Fruit fly (Drosophila melanogaster) whole organism, pupa: ENCODE measurements around the gene CG5934.

Experiments used
- CG12605 ChIP-seq: fragments of 200-800 bp; sonication (Bioruptor generic); IDR thresholded peaks from 2 replicates; pipeline ENCODE4 v1.3.6; 2022; ENCODE audit warnings: missing biosample characterization, missing genetic modification characterization
- CG14655 ChIP-seq: fragments of 200-800 bp; sonication (Bioruptor generic); optimal IDR thresholded peaks from 3 replicates; lab custom pipeline; 2017; ENCODE audit warnings: mild to moderate bottlenecking, missing biosample characterization, missing genetic modification reagents, missing genetic modification characterization
- CG15710 ChIP-seq: fragments of 200-800 bp; sonication (Bioruptor generic); optimal IDR thresholded peaks from 2 replicates; lab custom pipeline; 2018; ENCODE audit warnings: missing biosample characterization, mild to moderate bottlenecking, missing genetic modification characterization, moderate library complexity
- CG17806 ChIP-seq: fragments of 200-800 bp; sonication (Bioruptor generic); optimal IDR thresholded peaks from 2 replicates; lab custom pipeline; 2018; ENCODE audit warnings: missing biosample characterization, mild to moderate bottlenecking, missing genetic modification characterization, moderate library complexity
- CG34367 ChIP-seq: fragments of 200-800 bp; sonication (Bioruptor generic); optimal IDR thresholded peaks from 2 replicates; lab custom pipeline; 2018; ENCODE audit warnings: missing biosample characterization, mild to moderate bottlenecking, missing genetic modification characterization
- CG4496 ChIP-seq: fragments of 200-800 bp; sonication (Bioruptor generic); IDR thresholded peaks from 3 replicates; pipeline ENCODE4 v1.3.6; 2022; ENCODE audit warnings: missing biosample characterization, missing genetic modification characterization
- CG8301 ChIP-seq: fragments of 200-800 bp; sonication (Bioruptor generic); optimal IDR thresholded peaks from 2 replicates; lab custom pipeline; 2018; ENCODE audit warnings: missing biosample characterization, mild to moderate bottlenecking, missing genetic modification characterization
- EcR ChIP-seq: fragments of 200-800 bp; sonication (Bioruptor generic); optimal IDR thresholded peaks from 3 replicates; lab custom pipeline; 2019; ENCODE audit warnings: missing biosample characterization, missing genetic modification characterization, mild to moderate bottlenecking, moderate library complexity, missing genetic modification reagents
- Pif1A ChIP-seq: fragments of 200-800 bp; sonication (Bioruptor generic); optimal IDR thresholded peaks from 3 replicates; lab custom pipeline; 2016; ENCODE audit warnings: missing biosample characterization, missing genetic modification characterization
- Snoo ChIP-seq: fragments of 200-800 bp; sonication (Bioruptor generic); optimal IDR thresholded peaks from 3 replicates; lab custom pipeline; 2017; ENCODE audit warnings: missing biosample characterization, mild to moderate bottlenecking, missing genetic modification characterization, inconsistent platforms
- fd96Ca ChIP-seq: fragments of 200-800 bp; sonication (Bioruptor generic); IDR thresholded peaks from 3 replicates; pipeline ENCODE4 v1.3.6; 2022; ENCODE audit warnings: missing biosample characterization, missing genetic modification characterization
- gl ChIP-seq: fragments of 200-800 bp; sonication (Bioruptor generic); optimal IDR thresholded peaks from 2 replicates; lab custom pipeline; 2018; ENCODE audit warnings: missing biosample characterization, mild to moderate bottlenecking, missing genetic modification characterization
- rn ChIP-seq: fragments of 200-800 bp; sonication (Bioruptor generic); IDR thresholded peaks from 2 replicates; pipeline ENCODE4 v1.3.6; 2022; ENCODE audit warnings: missing biosample characterization, missing genetic modification characterization

DNA sequence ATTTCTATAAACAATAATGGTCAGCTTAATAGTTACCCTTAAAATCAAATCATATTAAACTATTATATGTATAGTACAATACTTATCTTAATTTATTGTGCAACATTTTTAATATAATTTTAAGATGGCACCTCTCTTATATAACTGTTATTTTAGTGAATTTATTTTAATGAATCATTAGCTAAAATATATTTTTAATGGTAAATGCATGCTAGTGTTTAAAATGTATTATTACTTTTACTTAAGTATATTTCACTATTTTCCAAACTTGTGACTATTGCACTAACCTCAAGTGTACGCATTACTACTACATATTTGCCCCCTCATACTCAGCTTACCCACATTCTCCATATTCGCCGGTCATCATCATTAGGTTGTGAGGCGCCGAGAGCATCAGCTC, 27.2 kb upstream of the CG5934 start:
- TF ChIP-seq EcR (GFP tag; lab: Kevin White, UChicago) (no peak), CG34367 (tag; lab: Kevin White, UChicago) (peak; percentile 68), CG12605 (GFP tag; lab: Robert Waterston, UW) (peak; percentile 64), CG4496 (GFP tag; lab: Robert Waterston, UW) (peak; percentile 48; the same call in 1 of the 3 replicates), CG15710 (tag; lab: Kevin White, UChicago) (peak; percentile 80), CG17806 (tag; lab: Kevin White, UChicago) (peak; percentile 69), gl (tag; lab: Kevin White, UChicago) (no peak), Pif1A (GFP tag; lab: Kevin White, UChicago) (peak; percentile 5), CG8301 (tag; lab: Kevin White, UChicago) (peak; percentile 81), fd96Ca (GFP tag; lab: Robert Waterston, UW) (no peak), rn (no peak), Snoo (tag; lab: Kevin White, UChicago) (no peak), CG14655 (GFP tag; lab: Kevin White, UChicago) (no peak)
